Worm (Caenorhabditis elegans): ENCODE measurements around the gene Y75B12B.10.

ce11 chrV:15156504-15156903 is 43.4 kb upstream of the Y75B12B.10 start:
- TF ChIP-seq aha-1 (tag) (no peak), fkh-10 (GFP tag; optimal IDR thresholded peaks at IDR 0.05) (no peak), R02D3.7 (tag; optimal IDR thresholded peaks at IDR 0.05) (no peak), nhr-102 (tag; optimal IDR thresholded peaks at IDR 0.05) (no peak), unc-39 (tag; optimal IDR thresholded peaks at IDR 0.05) (no peak), lin-1 (GFP tag; IDR thresholded peaks at IDR 0.05) (no peak)

All from whole organism, L4 larva.